Fruit fly (Drosophila melanogaster): Measurements from ENCODE around the gene okr.

dm6 chr2L:2954472-2954871 lies 38.1 kb downstream of the okr start, which contains the start of gene Rbp9:
- TF ChIP-seq Mes4 (GFP tag; optimal IDR thresholded peaks at IDR 0.05) (no peak), bcd (GFP tag; optimal IDR thresholded peaks at IDR 0.05) (no peak), CG12659 (GFP tag; optimal IDR thresholded peaks at IDR 0.05) (no peak), CG17829 (tag; optimal IDR thresholded peaks at IDR 0.05) (no peak), CG34224 (GFP tag; IDR thresholded peaks at IDR 0.05; ENCODE audit: partially characterized antibody) (no peak), stc (GFP tag; IDR thresholded peaks at IDR 0.05) (no peak), caup (GFP tag; optimal IDR thresholded peaks at IDR 0.05; ENCODE audit: severe bottlenecking) (no peak), Kr (GFP tag; optimal IDR thresholded peaks at IDR 0.05) (no peak), Atf-2 (GFP tag; optimal IDR thresholded peaks at IDR 0.05) (no peak), run (tag; optimal IDR thresholded peaks at IDR 0.05) (no peak)
